Worm (Caenorhabditis elegans): ENCODE results near the gene ztf-18.

ztf-18 gene

ce11 chrIII:853859-854359 lies 41.6 kb downstream of the ztf-18 start, which contains the start of the genes rnp-5 and tag-51 (continued):
- TF ChIP-seq arid-1 (GFP tag; conservative IDR thresholded peaks at IDR 0.05) (no peak), dve-1 (tag; optimal IDR thresholded peaks at IDR 0.05; ENCODE audit: insufficient read depth) (no peak), daf-8 (GFP tag; IDR thresholded peaks at IDR 0.05) (no peak), zfp-3 (GFP tag; conservative IDR thresholded peaks at IDR 0.05) (no peak), F10B5.3 (tag; optimal IDR thresholded peaks at IDR 0.05) (no peak), nhr-10 (tag; optimal IDR thresholded peaks at IDR 0.05) (no peak), ceh-28 (tag; optimal IDR thresholded peaks at IDR 0.05) (no peak), egl-27 (tag; optimal IDR thresholded peaks at IDR 0.05) (no peak), lin-38 (GFP tag; IDR thresholded peaks at IDR 0.05) (no peak), nhr-41 (GFP tag; IDR thresholded peaks at IDR 0.05) (no peak), Y48G9A.11 (GFP tag; IDR thresholded peaks at IDR 0.05) (peak; percentile 74), dpl-1 (GFP tag; optimal IDR thresholded peaks at IDR 0.05) (peak; percentile 12), nhr-237 (tag; optimal IDR thresholded peaks at IDR 0.05) (no peak), unc-39 (tag; optimal IDR thresholded peaks at IDR 0.05) (no peak), mes-2 (tag; optimal IDR thresholded peaks at IDR 0.05; ENCODE audit: poor library complexity, severe bottlenecking) (peak; percentile 39), snpc-4 (tag; optimal IDR thresholded peaks at IDR 0.05) (no peak), daf-12 (tag; optimal IDR thresholded peaks at IDR 0.05) (no peak), madf-5 (GFP tag; IDR thresholded peaks at IDR 0.05) (no peak), zip-11 (GFP tag; IDR thresholded peaks at IDR 0.05) (no peak), madf-9 (GFP tag; conservative IDR thresholded peaks at IDR 0.05) (no peak)

- TF ChIP-seq madf-5 (GFP tag; IDR thresholded peaks at IDR 0.05) (0 out of 4 replicates have a peak, but pooled peaks of 1 of the 2 experiments have one; percentile 14), ces-1 (GFP tag; optimal IDR thresholded peaks at IDR 0.05) (no peak), zip-2 (tag; optimal IDR thresholded peaks at IDR 0.05) (no peak), nhr-10 (tag; optimal IDR thresholded peaks at IDR 0.05) (no peak), Y5F2A.4 (GFP tag; optimal IDR thresholded peaks at IDR 0.05) (no peak), lin-1 (GFP tag; IDR thresholded peaks at IDR 0.05) (no peak), unc-62 (GFP tag; optimal IDR thresholded peaks at IDR 0.05 in 1 of 2) (peak in 1 of 2 experiments; percentile 74), unc-62 (tag; optimal IDR thresholded peaks at IDR 0.05) (no peak), Y75B8A.6 (GFP tag; IDR thresholded peaks at IDR 0.05) (0 out of 2 replicates have a peak, but pooled peaks have one; percentile 31), ZK337.2 (GFP tag; IDR thresholded peaks at IDR 0.05) (0 out of 2 replicates have a peak, but pooled peaks have one; percentile 20), lim-7 (GFP tag; IDR thresholded peaks at IDR 0.05) (peak; percentile 18; the same call in 1 of the 2 replicates), set-16 (GFP tag; IDR thresholded peaks at IDR 0.05) (peak; percentile 94)
Measured at ce11 chrIII:853414-853813, 42.1 kb downstream of the ztf-18 start.

ce11 chrIII:852296-852695 lies 43.2 kb downstream of the ztf-18 start, which contains the start of gene moma-1:
TSS of gene moma-1 (minus strand) at chrIII:852396.
- no peak for TF ChIP-seq nhr-41 (GFP tag; IDR thresholded peaks at IDR 0.05)
- TF ChIP-seq zfp-3 (GFP tag; conservative IDR thresholded peaks at IDR 0.05): no peak
- TF ChIP-seq nhr-25 (tag; optimal IDR thresholded peaks at IDR 0.05; ENCODE audit: borderline replicate concordance, insufficient read depth): no peak
- TF ChIP-seq mep-1 (tag; optimal IDR thresholded peaks at IDR 0.05): no peak
- no peak for TF ChIP-seq snpc-4 (tag; optimal IDR thresholded peaks at IDR 0.05)
- peak; percentile 39; the same call in 1 of the 2 replicates for TF ChIP-seq lin-38 (GFP tag; IDR thresholded peaks at IDR 0.05)
- TF ChIP-seq ceh-20 (GFP tag; IDR thresholded peaks at IDR 0.05): no peak
- TF ChIP-seq set-16 (GFP tag; IDR thresholded peaks at IDR 0.05): no peak
- peak; percentile 30; the same call in 1 of the 2 replicates for TF ChIP-seq Y48G9A.11 (GFP tag; IDR thresholded peaks at IDR 0.05)
- no peak for TF ChIP-seq nhr-111 (GFP tag; optimal IDR thresholded peaks at IDR 0.05)
- no peak for TF ChIP-seq F10B5.3 (tag; optimal IDR thresholded peaks at IDR 0.05)
- TF ChIP-seq php-3 (GFP tag; IDR thresholded peaks at IDR 0.05): no peak
- TF ChIP-seq hmg-1.1 (GFP tag; IDR thresholded peaks at IDR 0.05): no peak
- no peak for TF ChIP-seq lin-29 (GFP tag; IDR thresholded peaks at IDR 0.05)
- TF ChIP-seq F49E8.2 (tag; optimal IDR thresholded peaks at IDR 0.05; ENCODE audit: borderline replicate concordance): no peak
